Worm (Caenorhabditis elegans): Measurements from ENCODE around the gene col-79.

DNA sequence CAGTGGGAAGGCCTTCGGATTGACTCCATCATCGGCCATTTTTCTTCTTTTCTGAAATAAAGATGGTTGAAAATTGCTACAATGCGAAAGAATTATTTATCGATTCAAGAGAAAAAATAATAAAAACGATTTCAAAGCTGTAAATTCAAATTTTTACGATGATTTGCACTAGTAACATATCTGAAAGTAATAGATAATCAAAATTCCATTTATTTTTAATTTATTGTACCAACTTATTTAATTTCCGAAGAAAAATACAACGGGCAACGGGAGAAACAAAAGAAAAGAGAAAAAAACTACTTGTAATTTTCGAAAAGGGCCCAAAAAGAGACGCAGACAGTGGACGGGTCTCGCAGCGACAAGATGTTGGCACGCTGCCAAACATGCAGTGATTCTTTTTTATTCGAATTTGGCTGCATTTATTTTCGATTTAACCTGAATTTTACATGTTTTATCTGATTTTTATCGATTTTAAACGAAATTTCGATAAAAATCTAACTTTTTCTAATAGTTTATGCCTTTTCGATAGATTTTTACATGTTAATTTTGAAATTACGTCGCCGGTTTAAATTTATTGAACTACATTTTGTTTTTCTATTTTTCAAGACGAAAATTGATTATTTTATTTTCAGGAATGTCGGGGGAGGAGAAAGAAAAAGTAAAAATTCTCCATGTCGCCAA lies 44.7 kb upstream of the col-79 start, which contains the start of the genes snu-13 and rsp-7:
- TF ChIP-seq T22C8.4 (GFP tag; IDR thresholded peaks at IDR 0.05) (no peak), ztf-29 (GFP tag; IDR thresholded peaks at IDR 0.05) (no peak), med-1 (GFP tag; optimal IDR thresholded peaks at IDR 0.05; ENCODE audit: insufficient read depth) (no peak), ref-1 (GFP tag; conservative IDR thresholded peaks at IDR 0.05) (no peak), klf-2 (GFP tag; conservative IDR thresholded peaks at IDR 0.05) (no peak), cog-1 (tag; optimal IDR thresholded peaks at IDR 0.05) (peak; percentile 45), flt-1 (GFP tag; IDR thresholded peaks at IDR 0.05) (no peak)
